Worm (Caenorhabditis elegans): ENCODE data around the gene kbp-3.
A peak's percentile ranks its signal among the peaks of the same experiment; 100 is the strongest.

Gene kbp-3

ce11 chrII:14390036-14390763 is at the start of gene kbp-3, which contains the start of gene nurf-1:
TSS of gene kbp-3 (minus strand) at chrII:14390078.
TSS of gene nurf-1 (plus strand) at chrII:14390713.
- peak; percentile 20 for TF ChIP-seq nfya-1 (tag; optimal IDR thresholded peaks at IDR 0.05)
- TF ChIP-seq ama-1 (optimal IDR thresholded peaks at IDR 0.05), result no peak
- TF ChIP-seq ceh-34 (tag; optimal IDR thresholded peaks at IDR 0.05), result peak; percentile 3
- TF ChIP-seq K02D7.2 (tag; optimal IDR thresholded peaks at IDR 0.05), result no peak
- peak; percentile 1 for TF ChIP-seq elt-2 (tag; optimal IDR thresholded peaks at IDR 0.05)
- peak; percentile 57 for TF ChIP-seq ceh-48 (tag; optimal IDR thresholded peaks at IDR 0.05)
- TF ChIP-seq ceh-31 (tag; optimal IDR thresholded peaks at IDR 0.05), result peak; percentile 51
- no peak for TF ChIP-seq unc-55 (GFP tag; optimal IDR thresholded peaks at IDR 0.05)
- peak; percentile 63 for TF ChIP-seq unc-42 (tag; optimal IDR thresholded peaks at IDR 0.05)
- TF ChIP-seq tbx-2 (tag; optimal IDR thresholded peaks at IDR 0.05), result peak; percentile 38

- peak; percentile 75 for TF ChIP-seq elt-2 (tag; optimal IDR thresholded peaks at IDR 0.05)
- TF ChIP-seq K09A11.1 (tag; optimal IDR thresholded peaks at IDR 0.05; ENCODE audit: insufficient read depth), result no peak
- TF ChIP-seq che-1 (tag; optimal IDR thresholded peaks at IDR 0.05), result no peak
- TF ChIP-seq ceh-34 (tag; optimal IDR thresholded peaks at IDR 0.05), result peak; percentile 65
- no peak for TF ChIP-seq mec-3 (tag; optimal IDR thresholded peaks at IDR 0.05; ENCODE audit: borderline replicate concordance)
- TF ChIP-seq rnt-1 (tag; optimal IDR thresholded peaks at IDR 0.05), result peak; percentile 25
- no peak for TF ChIP-seq hlh-15 (tag; optimal IDR thresholded peaks at IDR 0.05)
- peak; percentile 52 for TF ChIP-seq ceh-30 (tag; optimal IDR thresholded peaks at IDR 0.05)
- no peak for TF ChIP-seq ceh-6 (GFP tag; optimal IDR thresholded peaks at IDR 0.05)
- peak; percentile 29 for TF ChIP-seq C08G9.2 (tag; optimal IDR thresholded peaks at IDR 0.05)
- no peak for TF ChIP-seq madf-2 (tag; optimal IDR thresholded peaks at IDR 0.05)
- no peak for TF ChIP-seq syd-9 (tag; optimal IDR thresholded peaks at IDR 0.05)
- TF ChIP-seq dve-1 (tag; optimal IDR thresholded peaks at IDR 0.05), result peak; percentile 7
- peak; percentile 90 for TF ChIP-seq nfya-1 (tag; optimal IDR thresholded peaks at IDR 0.05)
- no peak for TF ChIP-seq ama-1 (optimal IDR thresholded peaks at IDR 0.05)
- TF ChIP-seq ets-4 (tag; optimal IDR thresholded peaks at IDR 0.05), result peak; percentile 37
- TF ChIP-seq hlh-13 (GFP tag; optimal IDR thresholded peaks at IDR 0.05), result no peak
- peak; percentile 23 for TF ChIP-seq ceh-14 (tag; optimal IDR thresholded peaks at IDR 0.05)
- TF ChIP-seq nhr-232 (tag; optimal IDR thresholded peaks at IDR 0.05), result no peak
- TF ChIP-seq unc-3 (GFP tag; conservative IDR thresholded peaks at IDR 0.05), result no peak
- no peak for TF ChIP-seq unc-3 (tag; optimal IDR thresholded peaks at IDR 0.05)
- no peak for TF ChIP-seq unc-42 (tag; optimal IDR thresholded peaks at IDR 0.05)
- peak; percentile 41 for TF ChIP-seq pqm-1 (tag; optimal IDR thresholded peaks at IDR 0.05)
- TF ChIP-seq ceh-22 (tag; optimal IDR thresholded peaks at IDR 0.05), result peak; percentile 62
- TF ChIP-seq ceh-31 (tag; optimal IDR thresholded peaks at IDR 0.05), result peak; percentile 55
- TF ChIP-seq hlh-30 (tag; optimal IDR thresholded peaks at IDR 0.05; ENCODE audit: insufficient read depth), result no peak
- no peak for TF ChIP-seq ceh-9 (tag; optimal IDR thresholded peaks at IDR 0.05)
- TF ChIP-seq ref-2 (tag; optimal IDR thresholded peaks at IDR 0.05), result peak; percentile 43
- TF ChIP-seq unc-55 (GFP tag; optimal IDR thresholded peaks at IDR 0.05), result peak; percentile 80
- TF ChIP-seq tbx-2 (tag; optimal IDR thresholded peaks at IDR 0.05), result peak; percentile 64
- peak; percentile 47 for TF ChIP-seq ceh-18 (tag; optimal IDR thresholded peaks at IDR 0.05)
- TF ChIP-seq lim-6 (tag; optimal IDR thresholded peaks at IDR 0.05), result peak; percentile 36
- TF ChIP-seq fkh-10 (GFP tag; optimal IDR thresholded peaks at IDR 0.05), result no peak
- no peak for TF ChIP-seq fkh-6 (tag; optimal IDR thresholded peaks at IDR 0.05)
- TF ChIP-seq dmd-4 (tag; optimal IDR thresholded peaks at IDR 0.05; ENCODE audit: borderline replicate concordance), result no peak
- no peak for TF ChIP-seq ahr-1 (tag; optimal IDR thresholded peaks at IDR 0.05)
- no peak for TF ChIP-seq pat-9 (tag; optimal IDR thresholded peaks at IDR 0.05)
- TF ChIP-seq hlh-6 (tag; optimal IDR thresholded peaks at IDR 0.05), result peak; percentile 73
- peak; percentile 15 for TF ChIP-seq sdc-2 (tag; optimal IDR thresholded peaks at IDR 0.05)
- no peak for TF ChIP-seq T23F11.4 (GFP tag; optimal IDR thresholded peaks at IDR 0.05)
- no peak for TF ChIP-seq ceh-19 (GFP tag; optimal IDR thresholded peaks at IDR 0.05)
- no peak for TF ChIP-seq ttx-3 (tag; optimal IDR thresholded peaks at IDR 0.05)
- TF ChIP-seq ceh-24 (tag; optimal IDR thresholded peaks at IDR 0.05), result no peak
- TF ChIP-seq nhr-11 (tag; optimal IDR thresholded peaks at IDR 0.05), result no peak
- no peak for TF ChIP-seq ceh-45 (GFP tag; IDR thresholded peaks at IDR 0.05)
- no peak for TF ChIP-seq eyg-1 (tag; optimal IDR thresholded peaks at IDR 0.05)
These were observed 48.1 kb upstream of the kbp-3 start, which contains the start of gene K04B12.2 for ce11 chrII:14437922-14438458. TSS of gene K04B12.2 (minus strand) at chrII:14437972.
